Fruit fly (Drosophila melanogaster) S2 (cell line): ENCODE measurements around the gene PNKP.

Experiments
- CG8478 ChIP-seq: fragments of >200 bp; optimal IDR thresholded peaks from 2 replicates; lab custom pipeline; 2018
- CTCF ChIP-seq, 2 experiments: fragments of >200 bp; optimal IDR thresholded peaks; 2 replicates each; lab custom pipeline; 2018

PNKP gene

dm6 chr3R:8317215-8317614, 26.1 kb downstream of the PNKP start, which contains the start of gene Ctr1B:
Gene Ctr1B (plus strand): TSS chr3R:8317612.
- no peak for TF ChIP-seq CG8478 (lab: Kevin White, UChicago)
- TF ChIP-seq CTCF (optimal IDR thresholded peaks at IDR 0.05; lab: Kevin White, UChicago): no peak

- no peak for TF ChIP-seq CG8478 (lab: Kevin White, UChicago)
- peak; percentile 48 to 60 for TF ChIP-seq CTCF (optimal IDR thresholded peaks at IDR 0.05; lab: Kevin White, UChicago)
Measured at dm6 chr3R:8316344-8317105, 26.8 kb downstream of the PNKP start, which contains the start of gene Coq2. Gene Coq2 (minus strand): TSS chr3R:8316543.

- TF ChIP-seq CTCF (optimal IDR thresholded peaks at IDR 0.05; lab: Kevin White, UChicago) (no peak), CG8478 (lab: Kevin White, UChicago) (no peak)
Measured at dm6 chr3R:8313038-8313437, 30.3 kb downstream of the PNKP start, which contains the start of gene CG7483. Gene CG7483 (plus strand): TSS chr3R:8313208.

dm6 chr3R:8312037-8312436, 31.3 kb downstream of the PNKP start, which contains the start of the genes CG11694 and CG11698:
Gene CG11694 (minus strand): TSS chr3R:8312137.
Gene CG11698 (plus strand): TSS chr3R:8312188.
- TF ChIP-seq CG8478 (lab: Kevin White, UChicago): no peak
- no peak for TF ChIP-seq CTCF (optimal IDR thresholded peaks at IDR 0.05; lab: Kevin White, UChicago)

dm6 chr3R:8310678-8311077, 32.6 kb downstream of the PNKP start, which contains the start of gene CG11693:
Gene CG11693 (minus strand): TSS chr3R:8310778.
- no peak for TF ChIP-seq CTCF (optimal IDR thresholded peaks at IDR 0.05; lab: Kevin White, UChicago)

- TF ChIP-seq CG8478 (lab: Kevin White, UChicago): no peak
- TF ChIP-seq CTCF (optimal IDR thresholded peaks at IDR 0.05; lab: Kevin White, UChicago): no peak
Measured at dm6 chr3R:8308515-8308959, 34.8 kb downstream of the PNKP start, which contains the start of gene tex. Gene tex (minus strand): TSS chr3R:8308645.

dm6 chr3R:8307283-8307682, 36.0 kb downstream of the PNKP start:
- TF ChIP-seq CTCF (optimal IDR thresholded peaks at IDR 0.05; lab: Kevin White, UChicago) (no peak), CG8478 (lab: Kevin White, UChicago) (no peak)

- TF ChIP-seq CG8478 (lab: Kevin White, UChicago): no peak
- TF ChIP-seq CTCF (optimal IDR thresholded peaks at IDR 0.05; lab: Kevin White, UChicago): no peak
Measured at dm6 chr3R:8306927-8307261, 36.4 kb downstream of the PNKP start.

- TF ChIP-seq CTCF (optimal IDR thresholded peaks at IDR 0.05; lab: Kevin White, UChicago) (peak; percentile 20 to 50), CG8478 (lab: Kevin White, UChicago) (no peak)
Measured at dm6 chr3R:8306188-8306926, 37.0 kb downstream of the PNKP start.

dm6 chr3R:8305110-8305509, 38.2 kb downstream of the PNKP start, which contains the start of gene Sgt1:
Gene Sgt1 (minus strand): TSS chr3R:8305274.
- peak; percentile 34 to 63 for TF ChIP-seq CTCF (optimal IDR thresholded peaks at IDR 0.05; lab: Kevin White, UChicago)
- no peak for TF ChIP-seq CG8478 (lab: Kevin White, UChicago)

- no peak for TF ChIP-seq CG8478 (lab: Kevin White, UChicago)
- no peak for TF ChIP-seq CTCF (optimal IDR thresholded peaks at IDR 0.05; lab: Kevin White, UChicago)
Measured at dm6 chr3R:8303848-8304247, 39.5 kb downstream of the PNKP start, which contains the start of gene nac. Gene nac (minus strand): TSS chr3R:8304023.

dm6 chr3R:8300928-8301752, 42.2 kb downstream of the PNKP start, which contains the start of the genes CG9626 and mRpL1:
Gene CG9626 (minus strand): TSS chr3R:8300978.
Gene mRpL1 (plus strand): TSS chr3R:8301440.
- TF ChIP-seq CTCF (optimal IDR thresholded peaks at IDR 0.05; lab: Kevin White, UChicago) (peak; percentile 70 to 78), CG8478 (lab: Kevin White, UChicago) (no peak)

- no peak for TF ChIP-seq CTCF (optimal IDR thresholded peaks at IDR 0.05; lab: Kevin White, UChicago)
- no peak for TF ChIP-seq CG8478 (lab: Kevin White, UChicago)
Measured at dm6 chr3R:8292034-8292433, 51.3 kb downstream of the PNKP start, which contains the start of gene CG31463. Gene CG31463 (plus strand): TSS chr3R:8292335.
